Worm (Caenorhabditis elegans) whole organism, mixed stage, embryonic: Measurements from ENCODE around the gene ora-1.

Experiments used
- M03D4.4 ChIP-seq: sonication (generic microtip); optimal IDR thresholded peaks from 2 replicates; lab custom pipeline; 2017; ENCODE audit warnings: mild to moderate bottlenecking, missing genetic modification characterization, missing compliant biosample characterization
- blmp-1 ChIP-seq: fragments of 150-350 bp; optimal IDR thresholded peaks from 2 replicates; lab custom pipeline; 2014; ENCODE audit warnings: missing biosample characterization, missing genetic modification characterization
- ceh-39 ChIP-seq: fragments of 150-350 bp; optimal IDR thresholded peaks from 2 replicates; lab custom pipeline; 2014; ENCODE audit warnings: missing biosample characterization, missing genetic modification characterization
- ceh-43 ChIP-seq: fragments of 200-800 bp; sonication (Bioruptor generic); optimal IDR thresholded peaks from 2 replicates; lab custom pipeline; 2018; ENCODE audit warnings: mild to moderate bottlenecking, missing genetic modification characterization, moderate library complexity, missing compliant biosample characterization
- ceh-83 ChIP-seq: fragments of 200-800 bp; sonication (Bioruptor generic); optimal IDR thresholded peaks from 2 replicates; lab custom pipeline; 2018; ENCODE audit warnings: mild to moderate bottlenecking, missing genetic modification characterization, missing compliant biosample characterization
- ces-1 ChIP-seq: fragments of 150-350 bp; optimal IDR thresholded peaks from 2 replicates; lab custom pipeline; 2014; ENCODE audit warnings: missing biosample characterization, missing genetic modification reagents, missing genetic modification characterization
- elt-1 ChIP-seq: sonication (generic microtip); optimal IDR thresholded peaks from 2 replicates; lab custom pipeline; 2017; ENCODE audit warnings: missing genetic modification characterization, mild to moderate bottlenecking, missing compliant biosample characterization, antibody characterized with exemption, moderate library complexity, borderline replicate concordance; ENCODE audit not compliant: insufficient read depth
- elt-3 ChIP-seq: fragments of 150-350 bp; optimal IDR thresholded peaks from 2 replicates; lab custom pipeline; 2014; ENCODE audit warnings: missing biosample characterization, missing genetic modification characterization
- flh-1 ChIP-seq: fragments of 200-800 bp; sonication (Bioruptor generic); optimal IDR thresholded peaks from 2 replicates; lab custom pipeline; 2018; ENCODE audit warnings: mild to moderate bottlenecking, missing genetic modification characterization, moderate library complexity, missing compliant biosample characterization
- hlh-1 ChIP-seq: fragments of 150-350 bp; optimal IDR thresholded peaks from 2 replicates; lab custom pipeline; 2014; ENCODE audit warnings: missing biosample characterization, missing genetic modification reagents, missing genetic modification characterization
- lin-13 ChIP-seq: fragments of 150-350 bp; optimal IDR thresholded peaks from 2 replicates; lab custom pipeline; 2014; ENCODE audit warnings: missing biosample characterization, missing genetic modification characterization
- lin-32 ChIP-seq: fragments of 200-800 bp; sonication (Bioruptor generic); optimal IDR thresholded peaks from 2 replicates; lab custom pipeline; 2018; ENCODE audit warnings: mild to moderate bottlenecking, missing genetic modification characterization, missing compliant biosample characterization
- lsy-2 ChIP-seq: fragments of 150-350 bp; optimal IDR thresholded peaks from 2 replicates; lab custom pipeline; 2014; ENCODE audit warnings: missing biosample characterization, missing genetic modification characterization
- nhr-12 ChIP-seq: fragments of 150-350 bp; optimal IDR thresholded peaks from 2 replicates; lab custom pipeline; 2014; ENCODE audit warnings: missing biosample characterization, missing genetic modification characterization
- nhr-28 ChIP-seq: fragments of 150-350 bp; optimal IDR thresholded peaks from 2 replicates; lab custom pipeline; 2014; ENCODE audit warnings: missing biosample characterization, missing genetic modification characterization
- nhr-76 ChIP-seq: sonication (generic microtip); optimal IDR thresholded peaks from 2 replicates; lab custom pipeline; 2017; ENCODE audit warnings: missing biosample characterization, missing genetic modification characterization
- pha-4 ChIP-seq: fragments of 150-350 bp; optimal IDR thresholded peaks from 2 replicates; lab custom pipeline; 2018; ENCODE audit warnings: missing biosample characterization, missing genetic modification reagents, missing genetic modification characterization
- sem-2 ChIP-seq: fragments of 200-800 bp; sonication (Bioruptor generic); optimal IDR thresholded peaks from 2 replicates; lab custom pipeline; 2018; ENCODE audit warnings: mild to moderate bottlenecking, missing genetic modification characterization, missing compliant biosample characterization
- sptf-1 ChIP-seq: sonication (generic microtip); optimal IDR thresholded peaks from 2 replicates; lab custom pipeline; 2017; ENCODE audit warnings: mild to moderate bottlenecking, missing genetic modification characterization, moderate library complexity, missing compliant biosample characterization
- unc-120 ChIP-seq: sonication (generic microtip); optimal IDR thresholded peaks from 2 replicates; lab custom pipeline; 2017; ENCODE audit warnings: missing genetic modification characterization, missing compliant biosample characterization; ENCODE audit not compliant: poor library complexity, severe bottlenecking
- unc-39 ChIP-seq: fragments of 150-350 bp; optimal IDR thresholded peaks from 2 replicates; lab custom pipeline; 2014; ENCODE audit warnings: missing biosample characterization, missing genetic modification characterization
- unc-62 ChIP-seq: fragments of 150-350 bp; optimal IDR thresholded peaks from 2 replicates; lab custom pipeline; 2014; ENCODE audit warnings: missing biosample characterization, missing genetic modification reagents, missing genetic modification characterization

The ora-1 gene

ce11 chrIV:8027293-8027866 is 49.7 kb downstream of the ora-1 start:
- TF ChIP-seq ceh-39 (tag; lab: Kevin White, UChicago) (no peak), blmp-1 (no peak), pha-4 (tag; lab: Kevin White, UChicago) (no peak), nhr-76 (tag; lab: Kevin White, UChicago) (no peak), unc-39 (no peak), M03D4.4 (tag; lab: Kevin White, UChicago) (no peak), hlh-1 (tag; lab: Kevin White, UChicago) (no peak), ces-1 (GFP tag; lab: Kevin White, UChicago) (no peak), elt-1 (no peak), lin-13 (tag; lab: Kevin White, UChicago) (no peak), flh-1 (GFP tag; lab: Kevin White, UChicago) (no peak), elt-3 (tag; lab: Kevin White, UChicago) (no peak), nhr-12 (no peak), unc-120 (tag; lab: Kevin White, UChicago) (no peak)

- TF ChIP-seq ceh-43 (GFP tag; lab: Kevin White, UChicago), result no peak
- no peak for TF ChIP-seq ceh-83 (GFP tag; lab: Kevin White, UChicago)
- no peak for TF ChIP-seq M03D4.4 (tag; lab: Kevin White, UChicago)
- TF ChIP-seq sptf-1 (tag; lab: Kevin White, UChicago), result no peak
- TF ChIP-seq nhr-28 (tag; lab: Kevin White, UChicago), result no peak
- TF ChIP-seq unc-62 (GFP tag; lab: Kevin White, UChicago), result no peak
- TF ChIP-seq lin-32 (GFP tag; lab: Kevin White, UChicago), result no peak
- TF ChIP-seq ceh-39 (tag; lab: Kevin White, UChicago), result no peak
- no peak for TF ChIP-seq ces-1 (GFP tag; lab: Kevin White, UChicago)
- TF ChIP-seq lsy-2 (tag; lab: Kevin White, UChicago), result no peak
- TF ChIP-seq sem-2 (GFP tag; lab: Kevin White, UChicago), result no peak
These were observed 50.7 kb downstream of the ora-1 start for ce11 chrIV:8028372-8028771.
